Worm (Caenorhabditis elegans) whole organism, L3 larva: Measurements from ENCODE around the gene srsx-22.
A peak's percentile ranks its signal among the peaks of the same experiment; 100 is the strongest.

Experiments
- R02D3.7 ChIP-seq: fragments of 150-350 bp; optimal IDR thresholded peaks from 2 replicates; lab custom pipeline; 2014; ENCODE audit warnings: missing biosample characterization, missing genetic modification characterization
- ceh-16 ChIP-seq: sonication (generic microtip); optimal IDR thresholded peaks from 2 replicates; lab custom pipeline; 2017; ENCODE audit warnings: missing biosample characterization, missing genetic modification characterization
- ceh-28 ChIP-seq: fragments of 150-350 bp; optimal IDR thresholded peaks from 2 replicates; lab custom pipeline; 2014; ENCODE audit warnings: missing biosample characterization, missing genetic modification reagents, missing genetic modification characterization
- ceh-82 ChIP-seq: fragments of 150-350 bp; optimal IDR thresholded peaks from 2 replicates; lab custom pipeline; 2014; ENCODE audit warnings: missing biosample characterization, missing genetic modification characterization
- egl-27 ChIP-seq: sonication (generic microtip); optimal IDR thresholded peaks from 4 replicates; lab custom pipeline; 2017; ENCODE audit warnings: missing biosample characterization, missing genetic modification reagents, missing genetic modification characterization
- elt-1 ChIP-seq: fragments of 150-350 bp; optimal IDR thresholded peaks from 2 replicates; lab custom pipeline; 2014; ENCODE audit warnings: missing biosample characterization, missing genetic modification characterization
- elt-2 ChIP-seq: sonication (generic microtip); optimal IDR thresholded peaks from 2 replicates; lab custom pipeline; 2016; ENCODE audit warnings: missing genetic modification reagents, mild to moderate bottlenecking, missing genetic modification characterization, missing compliant biosample characterization
- elt-3 ChIP-seq, 3 experiments: fragments of 150-350 bp in 1 of 3; sonication (generic microtip) in 2 of 3; optimal IDR thresholded peaks; 2 replicates in 2 of 3; 4 replicates in 1 of 3; lab custom pipeline; 2014 to 2017; ENCODE audit warnings: missing biosample characterization in 3 of 3, missing genetic modification characterization in 3 of 3
- fkh-10 ChIP-seq: sonication (generic microtip); optimal IDR thresholded peaks from 2 replicates; lab custom pipeline; 2017; ENCODE audit warnings: missing biosample characterization, missing genetic modification reagents, missing genetic modification characterization
- fos-1 ChIP-seq: fragments of 150-350 bp; optimal IDR thresholded peaks from 2 replicates; lab custom pipeline; 2014; ENCODE audit warnings: missing biosample characterization, missing genetic modification characterization
- hmg-11 ChIP-seq: sonication (generic microtip); optimal IDR thresholded peaks from 2 replicates; lab custom pipeline; 2016; ENCODE audit warnings: missing genetic modification characterization, missing compliant biosample characterization
- lin-15B ChIP-seq: fragments of 150-350 bp; optimal IDR thresholded peaks from 2 replicates; lab custom pipeline; 2014; ENCODE audit warnings: missing biosample characterization, missing genetic modification characterization
- lin-39 ChIP-seq: fragments of 150-350 bp; optimal IDR thresholded peaks from 2 replicates; lab custom pipeline; 2018; ENCODE audit warnings: missing biosample characterization, missing genetic modification reagents, missing genetic modification characterization
- lsy-12 ChIP-seq: sonication (generic microtip); optimal IDR thresholded peaks from 2 replicates; lab custom pipeline; 2016; ENCODE audit warnings: mild to moderate bottlenecking, missing genetic modification characterization, missing compliant biosample characterization
- mml-1 ChIP-seq: fragments of 150-350 bp; sonication (generic microtip); optimal IDR thresholded peaks from 3 replicates; lab custom pipeline; 2014; ENCODE audit warnings: missing biosample characterization, missing genetic modification characterization
- nfya-1 ChIP-seq: sonication (generic microtip); optimal IDR thresholded peaks from 2 replicates; lab custom pipeline; 2017; ENCODE audit warnings: missing genetic modification characterization, mild to moderate bottlenecking, missing compliant biosample characterization, antibody characterized with exemption, moderate library complexity; ENCODE audit not compliant: insufficient read depth
- nhr-11 ChIP-seq: fragments of 150-350 bp; optimal IDR thresholded peaks from 2 replicates; lab custom pipeline; 2014; ENCODE audit warnings: missing biosample characterization, missing genetic modification characterization
- nhr-12 ChIP-seq: fragments of 150-350 bp; optimal IDR thresholded peaks from 2 replicates; lab custom pipeline; 2014; ENCODE audit warnings: missing biosample characterization, missing genetic modification characterization
- nhr-23 ChIP-seq: fragments of 150-350 bp; optimal IDR thresholded peaks from 2 replicates; lab custom pipeline; 2014; ENCODE audit warnings: missing biosample characterization, missing genetic modification reagents, missing genetic modification characterization
- nhr-28 ChIP-seq: fragments of 150-350 bp; optimal IDR thresholded peaks from 2 replicates; lab custom pipeline; 2014; ENCODE audit warnings: missing biosample characterization, missing genetic modification characterization
- nhr-67 ChIP-seq: fragments of 150-350 bp; optimal IDR thresholded peaks from 2 replicates; lab custom pipeline; 2014; ENCODE audit warnings: missing biosample characterization, missing genetic modification characterization
- nhr-76 ChIP-seq: fragments of 150-350 bp; sonication (generic microtip); optimal IDR thresholded peaks from 5 replicates; lab custom pipeline; 2014; ENCODE audit warnings: missing biosample characterization, missing genetic modification characterization
- pha-4 ChIP-seq: fragments of 150-350 bp; optimal IDR thresholded peaks from 2 replicates; lab custom pipeline; 2014; ENCODE audit warnings: missing biosample characterization, missing genetic modification reagents, missing genetic modification characterization
- pqm-1 ChIP-seq: fragments of 150-350 bp; optimal IDR thresholded peaks from 2 replicates; lab custom pipeline; 2017; ENCODE audit warnings: missing biosample characterization, missing genetic modification characterization, inconsistent platforms
- sea-2 ChIP-seq: fragments of 150-350 bp; sonication (generic microtip); optimal IDR thresholded peaks from 4 replicates; lab custom pipeline; 2014; ENCODE audit warnings: missing biosample characterization, missing genetic modification reagents, missing genetic modification characterization
- skn-1 ChIP-seq: fragments of 150-350 bp; optimal IDR thresholded peaks from 2 replicates; lab custom pipeline; 2014; ENCODE audit warnings: missing biosample characterization, missing genetic modification characterization
- snpc-4 ChIP-seq: fragments of 150-350 bp; optimal IDR thresholded peaks from 2 replicates; lab custom pipeline; 2014; ENCODE audit warnings: missing biosample characterization, missing genetic modification characterization
- unc-39 ChIP-seq: sonication (generic microtip); optimal IDR thresholded peaks from 4 replicates; lab custom pipeline; 2017; ENCODE audit warnings: missing biosample characterization, missing genetic modification characterization
- unc-62 ChIP-seq: fragments of 150-350 bp; sonication (generic microtip); optimal IDR thresholded peaks from 4 replicates; lab custom pipeline; 2014; ENCODE audit warnings: missing biosample characterization, missing genetic modification reagents, missing genetic modification characterization
- ztf-11 ChIP-seq: fragments of 150-350 bp; optimal IDR thresholded peaks from 2 replicates; lab custom pipeline; 2014; ENCODE audit warnings: missing biosample characterization, missing genetic modification characterization

The srsx-22 gene

ce11 chrV:8351371-8351770 lies at the start of gene srsx-22:
Gene srsx-22, plus strand, starts transcription at chrV:8351671.
- no peak for TF ChIP-seq lin-39 (tag; lab: Kevin White, UChicago)

ce11 chrV:8302522-8302921 lies 48.9 kb upstream of the srsx-22 start, which contains the start of gene sel-9:
Gene sel-9, minus strand, starts transcription at chrV:8302580.
- TF ChIP-seq ceh-28 (tag; lab: Kevin White, UChicago) (peak; percentile 9), lin-15B (peak; percentile 74), elt-2 (peak; percentile 22), nhr-23 (tag; lab: Kevin White, UChicago) (peak; percentile 46), pha-4 (tag; lab: Kevin White, UChicago) (peak; percentile 60), mml-1 (tag; lab: Kevin White, UChicago) (no peak), skn-1 (tag; lab: Kevin White, UChicago) (peak; percentile 16), nhr-12 (tag; lab: Kevin White, UChicago) (no peak), nfya-1 (tag; lab: Kevin White, UChicago) (peak; percentile 54)
- TF ChIP-seq, all 47 proteins: peak for 7

ce11 chrV:8304461-8305195 lies 46.8 kb upstream of the srsx-22 start, which contains the start of gene W02D7.11:
Gene W02D7.11, minus strand, starts transcription at chrV:8304511.
- TF ChIP-seq pha-4 (tag; lab: Kevin White, UChicago) (peak; percentile 87), elt-2 (peak; percentile 36), elt-3 (tag; optimal IDR thresholded peaks at IDR 0.05; lab: Kevin White, UChicago) (no peak), egl-27 (tag; lab: Kevin White, UChicago) (no peak), pqm-1 (peak; percentile 9), hmg-11 (tag; lab: Kevin White, UChicago) (no peak)

- TF ChIP-seq ceh-28 (tag; lab: Kevin White, UChicago) = no peak
- TF ChIP-seq ztf-11 = no peak
- TF ChIP-seq fos-1 (tag; lab: Kevin White, UChicago) = no peak
- no peak for TF ChIP-seq R02D3.7 (tag; lab: Kevin White, UChicago)
- no peak for TF ChIP-seq snpc-4
- no peak for TF ChIP-seq elt-1 (tag; lab: Kevin White, UChicago)
- TF ChIP-seq nhr-67 (tag; lab: Kevin White, UChicago) = no peak
- no peak for TF ChIP-seq nhr-28 (tag; lab: Kevin White, UChicago)
- no peak for TF ChIP-seq unc-62
- TF ChIP-seq lsy-12 (tag; lab: Kevin White, UChicago) = no peak
- no peak for TF ChIP-seq ceh-82 (tag; lab: Kevin White, UChicago)
- no peak for TF ChIP-seq skn-1 (tag; lab: Kevin White, UChicago)
- TF ChIP-seq nhr-12 (tag; lab: Kevin White, UChicago) = no peak
- no peak for TF ChIP-seq unc-39 (tag; lab: Kevin White, UChicago)
- no peak for TF ChIP-seq ceh-16 (tag; lab: Kevin White, UChicago)
- peak; percentile 70 for TF ChIP-seq elt-2
- peak; percentile 58 for TF ChIP-seq pqm-1
- no peak for TF ChIP-seq hmg-11 (tag; lab: Kevin White, UChicago)
- TF ChIP-seq fkh-10 (GFP tag; lab: Kevin White, UChicago) = no peak
- peak; percentile 23 for TF ChIP-seq pha-4 (tag; lab: Kevin White, UChicago)
- TF ChIP-seq nhr-11 (tag; lab: Kevin White, UChicago) = no peak
- TF ChIP-seq, all 47 proteins: peak for 3
These were observed 45.5 kb upstream of the srsx-22 start for ce11 chrV:8305940-8306339.

- no peak for TF ChIP-seq fkh-10 (GFP tag; lab: Kevin White, UChicago)
- no peak for TF ChIP-seq nhr-76
- no peak for TF ChIP-seq sea-2
- no peak for TF ChIP-seq pqm-1
- TF ChIP-seq nhr-12 (tag; lab: Kevin White, UChicago) = no peak
These were observed 45.1 kb upstream of the srsx-22 start, which contains the start of gene W02D7.8 for ce11 chrV:8306366-8306765. Gene W02D7.8, minus strand, starts transcription at chrV:8306466.

- TF ChIP-seq elt-2 (peak; percentile 81), ceh-16 (tag; lab: Kevin White, UChicago) (no peak), skn-1 (tag; lab: Kevin White, UChicago) (no peak), ztf-11 (no peak), pqm-1 (peak; percentile 71), lin-39 (tag; lab: Kevin White, UChicago) (no peak)
These were observed 44.5 kb upstream of the srsx-22 start for ce11 chrV:8307013-8307412.
